Worm (Caenorhabditis elegans): ENCODE measurements around the gene F26F4.12.

DNA sequence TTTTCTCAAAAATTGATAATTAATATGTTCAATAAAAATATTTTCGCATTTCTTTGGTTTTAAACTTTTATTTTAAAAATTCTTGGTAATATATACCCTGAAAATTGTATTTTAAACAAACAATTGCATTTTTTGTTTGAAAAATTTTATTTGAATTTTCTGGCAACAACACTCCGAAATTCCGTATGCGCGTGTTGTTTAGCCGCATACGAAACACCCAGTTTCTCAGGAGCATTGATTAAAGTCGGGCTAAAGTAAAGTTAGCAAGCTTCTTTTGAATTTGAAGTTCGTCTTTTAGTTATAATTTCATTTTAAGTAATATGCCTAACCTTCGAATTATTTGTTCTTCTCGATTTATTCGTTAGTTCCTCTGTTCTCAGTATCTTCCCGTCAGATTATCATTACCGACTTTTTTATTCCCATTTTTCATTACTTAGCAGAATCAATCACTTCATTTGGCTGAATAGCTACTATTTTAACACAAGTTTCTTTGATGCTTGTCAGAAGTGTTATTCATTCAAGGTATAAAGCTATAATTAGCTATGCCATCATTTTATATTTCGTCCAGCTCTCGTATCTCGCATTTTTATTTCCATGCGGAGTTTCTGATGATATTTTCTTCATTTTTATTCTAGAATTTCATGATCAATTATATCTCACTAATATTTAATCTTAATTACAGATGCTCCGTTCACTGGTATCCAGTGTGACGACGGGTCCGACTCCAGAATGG is 25.2 kb upstream of the F26F4.12 start, which contains the start of gene mrps-18C:
- TF ChIP-seq him-1 (tag; optimal IDR thresholded peaks at IDR 0.05) (no peak), W03F9.2 (tag; optimal IDR thresholded peaks at IDR 0.05) (no peak), dao-5 (tag; optimal IDR thresholded peaks at IDR 0.05) (no peak)
